Fruit fly (Drosophila melanogaster) whole organism, prepupa: ENCODE results near the gene Ucp4B.

Source experiments
- CG10631 ChIP-seq: fragments of 200-800 bp; sonication (Bioruptor generic); optimal IDR thresholded peaks from 2 replicates; lab custom pipeline; 2016; ENCODE audit warnings: missing biosample characterization, missing genetic modification characterization
- CG11762 ChIP-seq: fragments of 200-800 bp; sonication (Bioruptor generic); optimal IDR thresholded peaks from 3 replicates; lab custom pipeline; 2016; ENCODE audit warnings: missing biosample characterization, missing genetic modification characterization; ENCODE audit not compliant: insufficient read depth
- CG15336 ChIP-seq: fragments of 200-800 bp; sonication (Bioruptor generic); IDR thresholded peaks from 2 replicates; pipeline ENCODE4 v1.3.6; 2022; ENCODE audit warnings: missing biosample characterization, missing genetic modification characterization
- CG1621 ChIP-seq: fragments of 200-800 bp; sonication (Bioruptor generic); optimal IDR thresholded peaks from 3 replicates; lab custom pipeline; 2018; ENCODE audit warnings: missing biosample characterization, mild to moderate bottlenecking, missing genetic modification characterization
- CG32006 ChIP-seq: fragments of 200-800 bp; sonication (Bioruptor generic); optimal IDR thresholded peaks from 3 replicates; lab custom pipeline; 2017; ENCODE audit warnings: missing biosample characterization, mild to moderate bottlenecking, missing genetic modification characterization
- CG34406 ChIP-seq: fragments of 200-800 bp; sonication (Bioruptor generic); optimal IDR thresholded peaks from 3 replicates; lab custom pipeline; 2016; ENCODE audit warnings: missing biosample characterization, missing genetic modification characterization
- CG3919 ChIP-seq: fragments of 200-800 bp; sonication (Bioruptor generic); optimal IDR thresholded peaks from 3 replicates; lab custom pipeline; 2016; ENCODE audit warnings: missing biosample characterization, missing genetic modification characterization
- CG4318 ChIP-seq: fragments of 200-800 bp; sonication (Bioruptor generic); optimal IDR thresholded peaks from 3 replicates; lab custom pipeline; 2017; ENCODE audit warnings: missing biosample characterization, mild to moderate bottlenecking, missing genetic modification characterization
- CG6163 ChIP-seq: fragments of 200-800 bp; sonication (Bioruptor generic); IDR thresholded peaks from 3 replicates; pipeline ENCODE4 v1.3.6; 2022; ENCODE audit warnings: missing biosample characterization, missing genetic modification characterization
- CG6276 ChIP-seq: fragments of 200-800 bp; sonication (Bioruptor generic); optimal IDR thresholded peaks from 2 replicates; lab custom pipeline; 2017; ENCODE audit warnings: missing biosample characterization, mild to moderate bottlenecking, missing genetic modification characterization
- CG6808 ChIP-seq: fragments of 200-800 bp; sonication (Bioruptor generic); optimal IDR thresholded peaks from 3 replicates; lab custom pipeline; 2017; ENCODE audit warnings: missing biosample characterization, missing genetic modification characterization, mild to moderate bottlenecking, moderate library complexity, missing genetic modification reagents
- CG6854 ChIP-seq: fragments of 200-800 bp; sonication (Bioruptor generic); optimal IDR thresholded peaks from 2 replicates; lab custom pipeline; 2017; ENCODE audit warnings: missing biosample characterization, mild to moderate bottlenecking, missing genetic modification characterization
- CG8632 ChIP-seq: fragments of 200-800 bp; sonication (Bioruptor generic); optimal IDR thresholded peaks from 3 replicates; lab custom pipeline; 2016; ENCODE audit warnings: missing biosample characterization, missing genetic modification characterization
- CG9139 ChIP-seq: fragments of 200-800 bp; sonication (Bioruptor generic); optimal IDR thresholded peaks from 3 replicates; lab custom pipeline; 2017; ENCODE audit warnings: missing biosample characterization, mild to moderate bottlenecking, missing genetic modification characterization
- Eip75B ChIP-seq: fragments of 200-800 bp; sonication (Bioruptor generic); optimal IDR thresholded peaks from 3 replicates; lab custom pipeline; 2016; ENCODE audit warnings: missing biosample characterization, missing genetic modification characterization
- Eip78C ChIP-seq: fragments of 200-800 bp; sonication (Bioruptor generic); peaks from one replicate; lab custom pipeline; 2016; ENCODE audit warnings: missing biosample characterization, missing genetic modification characterization
- Eip93F ChIP-seq: fragments of 200-800 bp; sonication (Bioruptor generic); optimal IDR thresholded peaks from 2 replicates; lab custom pipeline; 2016; ENCODE audit warnings: missing biosample characterization, mild to moderate bottlenecking, missing genetic modification characterization
- Ets96B ChIP-seq: fragments of 200-800 bp; optimal IDR thresholded peaks from 2 replicates; lab custom pipeline; 2019; ENCODE audit warnings: missing biosample characterization, mild to moderate bottlenecking, missing genetic modification characterization, moderate library complexity
- Gug ChIP-seq: fragments of 200-800 bp; sonication (Bioruptor generic); IDR thresholded peaks from 2 replicates; pipeline ENCODE4 v1.3.6; 2022; ENCODE audit warnings: missing biosample characterization, missing genetic modification characterization
- Hr39 ChIP-seq: fragments of 200-800 bp; sonication (Bioruptor generic); optimal IDR thresholded peaks from 2 replicates; lab custom pipeline; 2016; ENCODE audit warnings: missing biosample characterization, missing genetic modification characterization
- Hr4 ChIP-seq: fragments of 200-800 bp; sonication (Bioruptor generic); optimal IDR thresholded peaks from 3 replicates; lab custom pipeline; 2016; ENCODE audit warnings: missing biosample characterization, missing genetic modification characterization
- OdsH ChIP-seq: fragments of 200-800 bp; sonication (Bioruptor generic); optimal IDR thresholded peaks from 3 replicates; lab custom pipeline; 2016; ENCODE audit warnings: missing biosample characterization, missing genetic modification characterization
- Smox ChIP-seq: fragments of 200-800 bp; sonication (Bioruptor generic); optimal IDR thresholded peaks from 3 replicates; lab custom pipeline; 2016; ENCODE audit warnings: missing biosample characterization, missing genetic modification characterization
- Sox102F ChIP-seq: fragments of 200-800 bp; sonication (Bioruptor generic); optimal IDR thresholded peaks from 2 replicates; lab custom pipeline; 2016; ENCODE audit warnings: missing biosample characterization, mild to moderate bottlenecking, missing genetic modification characterization
- Sox14 ChIP-seq: fragments of 200-800 bp; sonication (Bioruptor generic); optimal IDR thresholded peaks from 3 replicates; lab custom pipeline; 2016; ENCODE audit warnings: missing biosample characterization, missing genetic modification characterization
- acj6 ChIP-seq: fragments of 200-800 bp; sonication (Bioruptor generic); optimal IDR thresholded peaks from 3 replicates; lab custom pipeline; 2016; ENCODE audit warnings: missing biosample characterization, missing genetic modification characterization
- cyc ChIP-seq: fragments of 200-800 bp; sonication (Bioruptor generic); optimal IDR thresholded peaks from 3 replicates; lab custom pipeline; 2016; ENCODE audit warnings: missing biosample characterization, missing genetic modification characterization
- dac ChIP-seq: fragments of 200-800 bp; sonication (Bioruptor generic); optimal IDR thresholded peaks from 2 replicates; lab custom pipeline; 2017; ENCODE audit warnings: missing biosample characterization, mild to moderate bottlenecking, missing genetic modification characterization
- dsx ChIP-seq: fragments of 200-800 bp; optimal IDR thresholded peaks from 3 replicates; lab custom pipeline; 2019; ENCODE audit warnings: missing biosample characterization, mild to moderate bottlenecking, missing genetic modification characterization, moderate library complexity; ENCODE audit not compliant: poor library complexity, severe bottlenecking
- eg ChIP-seq: fragments of 200-800 bp; sonication (Bioruptor generic); IDR thresholded peaks from 3 replicates; pipeline ENCODE4 v1.3.6; 2022; ENCODE audit warnings: missing biosample characterization, missing genetic modification characterization
- esn ChIP-seq: fragments of 200-800 bp; sonication (Bioruptor generic); optimal IDR thresholded peaks from 2 replicates; lab custom pipeline; 2016; ENCODE audit warnings: missing biosample characterization, mild to moderate bottlenecking, missing genetic modification characterization, moderate library complexity
- fd85E ChIP-seq: fragments of 200-800 bp; sonication (Bioruptor generic); optimal IDR thresholded peaks from 3 replicates; lab custom pipeline; 2016; ENCODE audit warnings: missing biosample characterization, missing genetic modification characterization
- fkh ChIP-seq: fragments of 200-800 bp; sonication (Bioruptor generic); optimal IDR thresholded peaks from 3 replicates; lab custom pipeline; 2017; ENCODE audit warnings: missing biosample characterization, mild to moderate bottlenecking, missing genetic modification characterization, moderate library complexity
- lz ChIP-seq: fragments of 200-800 bp; sonication (Bioruptor generic); optimal IDR thresholded peaks from 3 replicates; lab custom pipeline; 2016; ENCODE audit warnings: missing biosample characterization, missing genetic modification characterization
- net ChIP-seq: fragments of 200-800 bp; sonication (Bioruptor generic); optimal IDR thresholded peaks from 3 replicates; lab custom pipeline; 2016; ENCODE audit warnings: missing biosample characterization, missing genetic modification characterization
- pdm3 ChIP-seq: fragments of 200-800 bp; sonication (Bioruptor generic); optimal IDR thresholded peaks from 3 replicates; lab custom pipeline; 2016; ENCODE audit warnings: missing biosample characterization, missing genetic modification characterization
- spab ChIP-seq: fragments of 200-800 bp; sonication (Bioruptor generic); optimal IDR thresholded peaks from 2 replicates; lab custom pipeline; 2017; ENCODE audit warnings: missing biosample characterization, mild to moderate bottlenecking, missing genetic modification characterization, missing genetic modification reagents
- ss ChIP-seq, 2 experiments: fragments of 200-800 bp; sonication (Bioruptor generic); optimal IDR thresholded peaks; 2 replicates in 1 of 2; 3 replicates in 1 of 2; lab custom pipeline; 2017 to 2018; ENCODE audit warnings: mild to moderate bottlenecking in 2 of 2, missing biosample characterization in 2 of 2, missing genetic modification characterization in 2 of 2, moderate library complexity in 1 of 2
- svp ChIP-seq: fragments of 200-800 bp; sonication (Bioruptor generic); peaks from one replicate; lab custom pipeline; 2016; ENCODE audit warnings: missing biosample characterization, missing genetic modification characterization
- topi ChIP-seq: fragments of 200-800 bp; sonication (Bioruptor generic); optimal IDR thresholded peaks from 3 replicates; lab custom pipeline; 2016; ENCODE audit warnings: missing biosample characterization, missing genetic modification characterization
- vri ChIP-seq: fragments of 200-800 bp; sonication (Bioruptor generic); optimal IDR thresholded peaks from 3 replicates; lab custom pipeline; 2016; ENCODE audit warnings: missing biosample characterization, mild to moderate bottlenecking, missing genetic modification characterization

Gene Ucp4B

dm6 chr2L:5979957-5980861, 10.6 kb downstream of the Ucp4B start (continued):
- TF ChIP-seq eg (GFP tag; lab: Robert Waterston, UW), result no peak
- TF ChIP-seq net (GFP tag; lab: Kevin White, UChicago), result peak; percentile 55
- TF ChIP-seq ss (GFP tag; optimal IDR thresholded peaks at IDR 0.05; lab: Kevin White, UChicago), result peak; percentile 48 to 67
- no peak for TF ChIP-seq CG10631
- peak; percentile 45 for TF ChIP-seq CG1621 (tag; lab: Kevin White, UChicago)
- TF ChIP-seq svp (GFP tag; lab: Kevin White, UChicago), result peak; percentile 81
- no peak for TF ChIP-seq Hr39 (GFP tag; lab: Kevin White, UChicago)
- TF ChIP-seq Eip93F (GFP tag; lab: Kevin White, UChicago), result no peak
- peak; percentile 52 for TF ChIP-seq dsx (GFP tag; lab: Kevin White, UChicago)
- TF ChIP-seq, all 60 proteins: peak for 24

- TF ChIP-seq topi (GFP tag; lab: Kevin White, UChicago) (no peak), CG6854 (GFP tag; lab: Kevin White, UChicago) (peak; percentile 68), CG32006 (peak; percentile 19), pdm3 (GFP tag; lab: Kevin White, UChicago) (peak; percentile 4), cyc (GFP tag; lab: Kevin White, UChicago) (peak; percentile 1), Gug (GFP tag; lab: Robert Waterston, UW) (no peak), Smox (GFP tag; lab: Kevin White, UChicago) (peak; percentile 34), eg (GFP tag; lab: Robert Waterston, UW) (no peak), Sox102F (GFP tag; lab: Kevin White, UChicago) (peak; percentile 55), vri (peak; percentile 3), ss (GFP tag; optimal IDR thresholded peaks at IDR 0.05; lab: Kevin White, UChicago) (peak; percentile 2 to 29), CG6276 (GFP tag; lab: Kevin White, UChicago) (no peak), CG34406 (GFP tag; lab: Kevin White, UChicago) (peak; percentile 2), svp (GFP tag; lab: Kevin White, UChicago) (peak; percentile 48), Eip78C (GFP tag; lab: Kevin White, UChicago) (peak; percentile 33), Hr4 (GFP tag; lab: Kevin White, UChicago) (peak; percentile 19), CG3919 (peak; percentile 24), Sox14 (GFP tag; lab: Kevin White, UChicago) (no peak), Hr39 (GFP tag; lab: Kevin White, UChicago) (peak; percentile 19), Ets96B (peak; percentile 19), esn (GFP tag; lab: Kevin White, UChicago) (no peak)
Measured at dm6 chr2L:5980862-5981432, 11.3 kb downstream of the Ucp4B start, which contains the start of gene chic. Gene chic, minus strand, starts transcription at chr2L:5981018.

- TF ChIP-seq Sox102F (GFP tag; lab: Kevin White, UChicago) (no peak), lz (GFP tag; lab: Kevin White, UChicago) (peak; percentile 1), vri (no peak), fkh (GFP tag; lab: Kevin White, UChicago) (peak; percentile 93), CG6808 (GFP tag; lab: Kevin White, UChicago) (peak; percentile 28), OdsH (GFP tag; lab: Kevin White, UChicago) (no peak), fd85E (GFP tag; lab: Kevin White, UChicago) (no peak), CG15336 (GFP tag; lab: Robert Waterston, UW) (no peak), acj6 (GFP tag; lab: Kevin White, UChicago) (no peak), dac (no peak), Eip75B (no peak), CG6163 (GFP tag; lab: Robert Waterston, UW) (no peak), Gug (GFP tag; lab: Robert Waterston, UW) (no peak), CG32006 (no peak), CG9139 (GFP tag; lab: Kevin White, UChicago) (no peak), CG4318 (no peak), Hr39 (GFP tag; lab: Kevin White, UChicago) (no peak), net (GFP tag; lab: Kevin White, UChicago) (no peak), spab (GFP tag; lab: Kevin White, UChicago) (no peak), CG6276 (GFP tag; lab: Kevin White, UChicago) (no peak), svp (GFP tag; lab: Kevin White, UChicago) (peak; percentile 43), CG8632 (GFP tag; lab: Kevin White, UChicago) (no peak), Eip93F (GFP tag; lab: Kevin White, UChicago) (no peak), CG11762 (GFP tag; lab: Kevin White, UChicago) (no peak), cyc (GFP tag; lab: Kevin White, UChicago) (no peak), ss (GFP tag; optimal IDR thresholded peaks at IDR 0.05; lab: Kevin White, UChicago) (peak in 1 of 2 experiments; percentile 12)
Measured at dm6 chr2L:5981433-5982333, 12.0 kb downstream of the Ucp4B start, which contains the start of gene eIF4A. Gene eIF4A, plus strand, starts transcription at chr2L:5981764.
